Fruit fly (Drosophila melanogaster) whole organism, prepupa: Measurements from ENCODE around the gene Cnx14D.

Source experiments
- Blimp-1 ChIP-seq: fragments of 200-800 bp; sonication (Bioruptor generic); optimal IDR thresholded peaks from 3 replicates; lab custom pipeline; 2017; ENCODE audit warnings: missing biosample characterization, missing genetic modification characterization, mild to moderate bottlenecking, moderate library complexity, missing genetic modification reagents
- CG11294 ChIP-seq: fragments of 200-800 bp; sonication (Bioruptor generic); IDR thresholded peaks from 2 replicates; pipeline ENCODE4 v1.3.6; 2022; ENCODE audit warnings: missing biosample characterization, missing genetic modification characterization
- CG11902 ChIP-seq: fragments of 200-800 bp; sonication (Bioruptor generic); optimal IDR thresholded peaks from 3 replicates; lab custom pipeline; 2016; ENCODE audit warnings: missing biosample characterization, missing genetic modification characterization
- CG31627 ChIP-seq: fragments of 200-800 bp; sonication (Bioruptor generic); optimal IDR thresholded peaks from 3 replicates; lab custom pipeline; 2016; ENCODE audit warnings: missing biosample characterization, missing genetic modification characterization
- CG6163 ChIP-seq: fragments of 200-800 bp; sonication (Bioruptor generic); IDR thresholded peaks from 3 replicates; pipeline ENCODE4 v1.3.6; 2022; ENCODE audit warnings: missing biosample characterization, missing genetic modification characterization
- CG7368 ChIP-seq: fragments of 200-800 bp; sonication (Bioruptor generic); optimal IDR thresholded peaks from 3 replicates; lab custom pipeline; 2016; ENCODE audit warnings: missing biosample characterization, missing genetic modification characterization
- Hr39 ChIP-seq: fragments of 200-800 bp; sonication (Bioruptor generic); optimal IDR thresholded peaks from 2 replicates; lab custom pipeline; 2016; ENCODE audit warnings: missing biosample characterization, missing genetic modification characterization
- Hr4 ChIP-seq: fragments of 200-800 bp; sonication (Bioruptor generic); optimal IDR thresholded peaks from 3 replicates; lab custom pipeline; 2016; ENCODE audit warnings: missing biosample characterization, missing genetic modification characterization
- dac ChIP-seq: fragments of 200-800 bp; sonication (Bioruptor generic); optimal IDR thresholded peaks from 2 replicates; lab custom pipeline; 2017; ENCODE audit warnings: missing biosample characterization, mild to moderate bottlenecking, missing genetic modification characterization
- fd59A ChIP-seq: fragments of 200-800 bp; sonication (Bioruptor generic); optimal IDR thresholded peaks from 2 replicates; lab custom pipeline; 2017; ENCODE audit warnings: missing biosample characterization, mild to moderate bottlenecking, missing genetic modification characterization, missing genetic modification reagents
- fd85E ChIP-seq: fragments of 200-800 bp; sonication (Bioruptor generic); optimal IDR thresholded peaks from 3 replicates; lab custom pipeline; 2016; ENCODE audit warnings: missing biosample characterization, missing genetic modification characterization
- fkh ChIP-seq: fragments of 200-800 bp; sonication (Bioruptor generic); optimal IDR thresholded peaks from 3 replicates; lab custom pipeline; 2017; ENCODE audit warnings: missing biosample characterization, mild to moderate bottlenecking, missing genetic modification characterization, moderate library complexity
- ss ChIP-seq, 2 experiments: fragments of 200-800 bp; sonication (Bioruptor generic); optimal IDR thresholded peaks; 2 replicates in 1 of 2; 3 replicates in 1 of 2; lab custom pipeline; 2017 to 2018; ENCODE audit warnings: mild to moderate bottlenecking in 2 of 2, missing biosample characterization in 2 of 2, missing genetic modification characterization in 2 of 2, moderate library complexity in 1 of 2
- topi ChIP-seq: fragments of 200-800 bp; sonication (Bioruptor generic); optimal IDR thresholded peaks from 3 replicates; lab custom pipeline; 2016; ENCODE audit warnings: missing biosample characterization, missing genetic modification characterization

dm6 chrX:16540802-16541346 lies 15.7 kb upstream of the Cnx14D start, which contains the start of gene CG9903:
- no peak for TF ChIP-seq fkh
- TF ChIP-seq CG31627 (GFP tag; lab: Kevin White, UChicago), result no peak
- TF ChIP-seq Hr39 (GFP tag; lab: Kevin White, UChicago), result no peak
- no peak for TF ChIP-seq CG11294
- TF ChIP-seq fd85E (GFP tag; lab: Kevin White, UChicago), result no peak
- TF ChIP-seq CG6163 (GFP tag; lab: Robert Waterston, UW), result no peak
- TF ChIP-seq CG7368, result no peak
- TF ChIP-seq ss (GFP tag; optimal IDR thresholded peaks at IDR 0.05; lab: Kevin White, UChicago), result no peak
- TF ChIP-seq dac (GFP tag; lab: Kevin White, UChicago), result no peak
- TF ChIP-seq Hr4 (GFP tag; lab: Kevin White, UChicago), result no peak
- TF ChIP-seq topi (GFP tag; lab: Kevin White, UChicago), result no peak
- TF ChIP-seq fd59A (GFP tag; lab: Kevin White, UChicago), result no peak
- TF ChIP-seq Blimp-1, result no peak
- TF ChIP-seq CG11902 (GFP tag; lab: Kevin White, UChicago), result no peak
